Worm (Caenorhabditis elegans) whole organism, L1 larva: ENCODE measurements around the gene F42A6.1.

Source experiments
- C16A3.4 ChIP-seq: fragments of 150-350 bp; optimal IDR thresholded peaks from 2 replicates; lab custom pipeline; 2014; ENCODE audit warnings: missing biosample characterization, missing genetic modification characterization
- aha-1 ChIP-seq: fragments of 150-350 bp; optimal IDR thresholded peaks from 2 replicates; lab custom pipeline; 2014; ENCODE audit warnings: missing biosample characterization, missing genetic modification characterization
- aly-2 ChIP-seq: fragments of 150-350 bp; optimal IDR thresholded peaks from 2 replicates; lab custom pipeline; 2014; ENCODE audit warnings: missing biosample characterization, missing genetic modification characterization
- ceh-63 ChIP-seq: fragments of 200-800 bp; sonication (Bioruptor generic); optimal IDR thresholded peaks from 2 replicates; lab custom pipeline; 2018; ENCODE audit warnings: mild to moderate bottlenecking, missing genetic modification characterization, missing compliant biosample characterization
- ceh-82 ChIP-seq, 3 experiments: fragments of 150-350 bp in 1 of 3; sonication (generic microtip) in 2 of 3; optimal IDR thresholded peaks; 2 replicates each; lab custom pipeline; 2014 to 2017; ENCODE audit warnings: missing biosample characterization in 3 of 3, missing genetic modification characterization in 3 of 3
- efl-1 ChIP-seq, 4 experiments: fragments of 150-350 bp; optimal IDR thresholded peaks in 3 of 4; peaks in 1 of 4; 1 replicate in 1 of 4; 2 replicates in 3 of 4; lab custom pipeline; 2014; ENCODE audit warnings: missing biosample characterization in 2 of 4, missing genetic modification characterization in 2 of 4, missing genetic modification reagents in 2 of 4
- egl-13 ChIP-seq: sonication (generic microtip); optimal IDR thresholded peaks from 2 replicates; lab custom pipeline; 2016; ENCODE audit warnings: missing genotype, missing genetic modification reagents, missing genetic modification characterization, missing compliant biosample characterization
- elt-2 ChIP-seq: sonication (generic microtip); optimal IDR thresholded peaks from 2 replicates; lab custom pipeline; 2016; ENCODE audit warnings: missing genetic modification characterization, mild to moderate bottlenecking, inconsistent platforms, missing compliant biosample characterization, missing genetic modification reagents
- elt-3 ChIP-seq, 6 experiments: fragments of 150-350 bp in 1 of 6; sonication (generic microtip); optimal IDR thresholded peaks; 2 replicates each; lab custom pipeline; 2017 to 2018; ENCODE audit warnings: missing biosample characterization in 6 of 6, missing genetic modification characterization in 6 of 6, inconsistent platforms in 1 of 6
- ets-5 ChIP-seq: fragments of 200-800 bp; sonication (Bioruptor generic); IDR thresholded peaks from 2 replicates; pipeline ENCODE4 v1.3.6; 2022; ENCODE audit warnings: missing genetic modification characterization, missing compliant biosample characterization
- grh-1 ChIP-seq: fragments of 200-800 bp; sonication (Bioruptor generic); IDR thresholded peaks from 2 replicates; pipeline ENCODE4 v1.3.6; 2022; ENCODE audit warnings: missing genetic modification reagents, missing genetic modification characterization, missing compliant biosample characterization
- hlh-4 ChIP-seq: sonication (generic microtip); optimal IDR thresholded peaks from 2 replicates; lab custom pipeline; 2016; ENCODE audit warnings: mild to moderate bottlenecking, missing genetic modification characterization, missing compliant biosample characterization
- hpl-2 ChIP-seq: fragments of 150-350 bp; optimal IDR thresholded peaks from 2 replicates; lab custom pipeline; 2014; ENCODE audit warnings: missing biosample characterization, missing genetic modification reagents, missing genetic modification characterization
- irx-1 ChIP-seq: sonication (generic microtip); optimal IDR thresholded peaks from 2 replicates; lab custom pipeline; 2016; ENCODE audit warnings: missing genetic modification characterization, missing compliant biosample characterization
- jun-1 ChIP-seq: fragments of 150-350 bp; optimal IDR thresholded peaks from 2 replicates; lab custom pipeline; 2014; ENCODE audit warnings: missing biosample characterization, missing genetic modification reagents, missing genetic modification characterization
- lin-14 ChIP-seq: fragments of 200-800 bp; sonication (Bioruptor generic); optimal IDR thresholded peaks from 2 replicates; lab custom pipeline; 2018; ENCODE audit warnings: mild to moderate bottlenecking, missing genetic modification characterization, moderate library complexity, missing compliant biosample characterization
- lin-15B ChIP-seq: fragments of 150-350 bp; sonication (generic microtip); optimal IDR thresholded peaks from 3 replicates; lab custom pipeline; 2014; ENCODE audit warnings: missing biosample characterization, missing genetic modification characterization
- lin-35 ChIP-seq, 2 experiments: fragments of 150-350 bp; optimal IDR thresholded peaks; 2 replicates each; lab custom pipeline; 2014; ENCODE audit warnings: missing biosample characterization in 2 of 2, missing genetic modification characterization in 2 of 2, missing genetic modification reagents in 2 of 2
- lir-3 ChIP-seq: sonication (generic microtip); optimal IDR thresholded peaks from 2 replicates; lab custom pipeline; 2016; ENCODE audit warnings: mild to moderate bottlenecking, missing genetic modification characterization, moderate library complexity, missing compliant biosample characterization; ENCODE audit not compliant: poor library complexity
- mab-9 ChIP-seq: fragments of 200-800 bp; sonication (Bioruptor generic); IDR thresholded peaks from 2 replicates; pipeline ENCODE4 v1.3.6; 2022; ENCODE audit warnings: missing genetic modification reagents, missing genetic modification characterization, missing compliant biosample characterization
- mdl-1 ChIP-seq, 2 experiments: fragments of 150-350 bp; optimal IDR thresholded peaks; 2 replicates each; lab custom pipeline; 2014 to 2017; ENCODE audit warnings: missing biosample characterization in 2 of 2, missing genetic modification characterization in 2 of 2, inconsistent platforms in 1 of 2
- mef-2 ChIP-seq: fragments of 150-350 bp; optimal IDR thresholded peaks from 2 replicates; lab custom pipeline; 2014; ENCODE audit warnings: missing biosample characterization, missing genetic modification characterization
- nhr-11 ChIP-seq: fragments of 150-350 bp; optimal IDR thresholded peaks from 2 replicates; lab custom pipeline; 2014; ENCODE audit warnings: missing biosample characterization, missing genetic modification characterization
- nhr-12 ChIP-seq: sonication (generic microtip); optimal IDR thresholded peaks from 2 replicates; lab custom pipeline; 2017; ENCODE audit warnings: missing biosample characterization, missing genetic modification characterization
- nhr-20 ChIP-seq: sonication (generic microtip); optimal IDR thresholded peaks from 2 replicates; lab custom pipeline; 2016; ENCODE audit warnings: mild to moderate bottlenecking, missing genetic modification characterization, missing compliant biosample characterization
- nhr-77 ChIP-seq: fragments of 150-350 bp; optimal IDR thresholded peaks from 2 replicates; lab custom pipeline; 2014; ENCODE audit warnings: missing biosample characterization, missing genetic modification characterization
- nhr-84 ChIP-seq: sonication (generic microtip); optimal IDR thresholded peaks from 2 replicates; lab custom pipeline; 2017; ENCODE audit warnings: missing biosample characterization, missing genetic modification characterization
- nhr-85 ChIP-seq: sonication (generic microtip); peaks from one replicate; lab custom pipeline; 2016; ENCODE audit warnings: missing genetic modification characterization, inconsistent platforms, missing compliant biosample characterization
- nhr-90 ChIP-seq: sonication (generic microtip); optimal IDR thresholded peaks from 2 replicates; lab custom pipeline; 2016; ENCODE audit warnings: mild to moderate bottlenecking, missing genetic modification characterization, missing compliant biosample characterization; ENCODE audit not compliant: poor library complexity
- pqm-1 ChIP-seq: sonication (generic microtip); optimal IDR thresholded peaks from 3 replicates; lab custom pipeline; 2017; ENCODE audit warnings: missing biosample characterization, missing genetic modification characterization
- rnt-1 ChIP-seq: sonication (generic microtip); optimal IDR thresholded peaks from 2 replicates; lab custom pipeline; 2016; ENCODE audit warnings: mild to moderate bottlenecking, missing genetic modification characterization, moderate library complexity, missing compliant biosample characterization
- skn-1 ChIP-seq: fragments of 150-350 bp; optimal IDR thresholded peaks from 2 replicates; lab custom pipeline; 2014; ENCODE audit warnings: missing biosample characterization, missing genetic modification characterization
- snpc-4 ChIP-seq: fragments of 150-350 bp; optimal IDR thresholded peaks from 2 replicates; lab custom pipeline; 2014; ENCODE audit warnings: missing biosample characterization, missing genetic modification characterization
- sox-4 ChIP-seq: sonication (generic microtip); optimal IDR thresholded peaks from 2 replicates; lab custom pipeline; 2016; ENCODE audit warnings: missing genetic modification characterization, missing compliant biosample characterization
- sptf-1 ChIP-seq: fragments of 150-350 bp; optimal IDR thresholded peaks from 2 replicates; lab custom pipeline; 2014; ENCODE audit warnings: missing biosample characterization, missing genetic modification characterization
- sup-37 ChIP-seq: fragments of 200-800 bp; sonication (Bioruptor generic); optimal IDR thresholded peaks from 2 replicates; lab custom pipeline; 2018; ENCODE audit warnings: mild to moderate bottlenecking, missing genetic modification characterization, missing compliant biosample characterization
- tbx-2 ChIP-seq: sonication (generic microtip); optimal IDR thresholded peaks from 2 replicates; lab custom pipeline; 2016; ENCODE audit warnings: missing genetic modification characterization, missing compliant biosample characterization
- tlp-1 ChIP-seq: fragments of 150-350 bp; optimal IDR thresholded peaks from 2 replicates; lab custom pipeline; 2014; ENCODE audit warnings: missing biosample characterization, missing genetic modification characterization
- unc-30 ChIP-seq: sonication (generic microtip); optimal IDR thresholded peaks from 2 replicates; lab custom pipeline; 2017; ENCODE audit warnings: missing biosample characterization, missing genetic modification characterization
- xbp-1 ChIP-seq: sonication (generic microtip); optimal IDR thresholded peaks from 2 replicates; lab custom pipeline; 2016; ENCODE audit warnings: missing genetic modification characterization, missing compliant biosample characterization
- zag-1 ChIP-seq: fragments of 150-350 bp; optimal IDR thresholded peaks from 2 replicates; lab custom pipeline; 2014; ENCODE audit warnings: missing biosample characterization, missing genetic modification characterization
- zip-4 ChIP-seq: fragments of 200-800 bp; sonication (Bioruptor generic); optimal IDR thresholded peaks from 2 replicates; lab custom pipeline; 2018; ENCODE audit warnings: mild to moderate bottlenecking, missing genetic modification characterization, moderate library complexity, missing compliant biosample characterization
- ztf-4 ChIP-seq: fragments of 150-350 bp; optimal IDR thresholded peaks from 2 replicates; lab custom pipeline; 2014; ENCODE audit warnings: missing biosample characterization, missing genetic modification characterization

F42A6.1 gene

ce11 chrIV:3385337-3386215, 30.7 kb downstream of the F42A6.1 start, which contains the start of gene mai-2 (continued):
- no peak for TF ChIP-seq mab-9 (GFP tag; lab: Robert Waterston, UW)
- TF ChIP-seq elt-3 (tag; optimal IDR thresholded peaks at IDR 0.05; lab: Kevin White, UChicago): peak in 2 of 6 experiments; percentile 28 to 29
- TF ChIP-seq snpc-4 (tag; lab: Kevin White, UChicago): peak; percentile 26
- no peak for TF ChIP-seq sptf-1 (tag; lab: Kevin White, UChicago)
- peak; percentile 21 to 74 (median 32) for TF ChIP-seq ceh-82 (tag; optimal IDR thresholded peaks at IDR 0.05; lab: Kevin White, UChicago)
- TF ChIP-seq unc-30 (tag; lab: Kevin White, UChicago): no peak
- peak; percentile 45 for TF ChIP-seq nhr-77 (tag; lab: Kevin White, UChicago)
- no peak for TF ChIP-seq jun-1 (tag; lab: Kevin White, UChicago)
- TF ChIP-seq tlp-1 (tag; lab: Kevin White, UChicago): no peak
- TF ChIP-seq sox-4 (tag; lab: Kevin White, UChicago): no peak
- TF ChIP-seq nhr-11 (tag; lab: Kevin White, UChicago): peak; percentile 18
- no peak for TF ChIP-seq ztf-4
- peak; percentile 53 for TF ChIP-seq C16A3.4 (tag; lab: Kevin White, UChicago)
- TF ChIP-seq lin-14 (GFP tag; lab: Kevin White, UChicago): peak; percentile 60
- TF ChIP-seq mdl-1 (tag; optimal IDR thresholded peaks at IDR 0.05; lab: Kevin White, UChicago): peak in 1 of 2 experiments; percentile 45
- TF ChIP-seq lir-3: peak; percentile 36
- TF ChIP-seq aha-1: no peak
- TF ChIP-seq pqm-1 (tag; lab: Kevin White, UChicago): no peak
- peak; percentile 66 for TF ChIP-seq nhr-20
- TF ChIP-seq zip-4 (GFP tag; lab: Kevin White, UChicago): no peak
- no peak for TF ChIP-seq zag-1 (tag; lab: Kevin White, UChicago)
- no peak for TF ChIP-seq hlh-4 (tag; lab: Kevin White, UChicago)
- peak; percentile 28 for TF ChIP-seq sup-37 (GFP tag; lab: Kevin White, UChicago)
- TF ChIP-seq elt-2 (tag; lab: Kevin White, UChicago): peak; percentile 14
- no peak for TF ChIP-seq ceh-63
- no peak for TF ChIP-seq hpl-2 (GFP tag; lab: Kevin White, UChicago)
- peak; percentile 64 for TF ChIP-seq tbx-2 (tag; lab: Kevin White, UChicago)
- TF ChIP-seq irx-1: no peak
- peak; percentile 63 for TF ChIP-seq nhr-85
- TF ChIP-seq ets-5 (GFP tag; lab: Robert Waterston, UW): no peak
- TF ChIP-seq nhr-12 (tag; lab: Kevin White, UChicago): no peak
- peak; percentile 70 for TF ChIP-seq rnt-1
- peak; percentile 65 for TF ChIP-seq xbp-1 (tag; lab: Kevin White, UChicago)
- TF ChIP-seq nhr-90 (tag; lab: Kevin White, UChicago): peak; percentile 41
- TF ChIP-seq lin-15B (tag; lab: Kevin White, UChicago): peak; percentile 61
- peak; percentile 94 to 96 for TF ChIP-seq lin-35 (GFP tag; optimal IDR thresholded peaks at IDR 0.05; lab: Kevin White, UChicago)
- no peak; the same call in 1 of the 2 replicates for TF ChIP-seq grh-1
- TF ChIP-seq efl-1 (optimal IDR thresholded peaks at IDR 0.05; lab: Kevin White, UChicago): peak; percentile 61 to 94
- peak; percentile 94 to 99 for TF ChIP-seq efl-1 (GFP tag; optimal IDR thresholded peaks at IDR 0.05 in 1 of 2; lab: Kevin White, UChicago)
- TF ChIP-seq mef-2 (tag; lab: Kevin White, UChicago): no peak
- TF ChIP-seq skn-1: peak; percentile 57
- TF ChIP-seq egl-13 (tag; lab: Kevin White, UChicago): no peak
- peak; percentile 20 for TF ChIP-seq aly-2 (tag; lab: Kevin White, UChicago)
- no peak for TF ChIP-seq nhr-84 (tag; lab: Kevin White, UChicago)
